Worm (Caenorhabditis elegans): ENCODE results near the gene idpp-7.
"Not testable (repeated sequence)": the region's sequence is repeated elsewhere in the genome, so short reads cannot be mapped to it uniquely, and the experiment has no call there.

- not testable (repeated sequence) for TF ChIP-seq nhr-237 (tag; optimal IDR thresholded peaks at IDR 0.05); mls-2 (tag; optimal IDR thresholded peaks at IDR 0.05); unc-62 (GFP tag; optimal IDR thresholded peaks at IDR 0.05); unc-120 (tag; optimal IDR thresholded peaks at IDR 0.05; ENCODE audit: poor library complexity, severe bottlenecking); nhr-12 (tag; optimal IDR thresholded peaks at IDR 0.05); unc-39 (tag; optimal IDR thresholded peaks at IDR 0.05); pha-4 (tag; optimal IDR thresholded peaks at IDR 0.05); ztf-11 (tag; optimal IDR thresholded peaks at IDR 0.05); elt-1 (tag; optimal IDR thresholded peaks at IDR 0.05; ENCODE audit: borderline replicate concordance, insufficient read depth); mep-1 (tag; optimal IDR thresholded peaks at IDR 0.05); elt-3 (tag; optimal IDR thresholded peaks at IDR 0.05); ces-1 (GFP tag; optimal IDR thresholded peaks at IDR 0.05); snpc-4 (tag; optimal IDR thresholded peaks at IDR 0.05)
These were observed 42.6 kb upstream of the idpp-7 start, which contains the start of gene T23B5.6 for ce11 chrIV:12677137-12677536.
